Fruit fly (Drosophila melanogaster) whole organism, embryonic: ENCODE measurements around the gene HDAC4.

Experiments used
- Antp ChIP-seq: fragments of 200-800 bp; sonication (Bioruptor generic); optimal IDR thresholded peaks from 3 replicates; lab custom pipeline; 2016; ENCODE audit warnings: missing biosample characterization, missing genetic modification characterization
- Atf-2 ChIP-seq: fragments of 200-800 bp; sonication (Bioruptor generic); optimal IDR thresholded peaks from 2 replicates; lab custom pipeline; 2016; ENCODE audit warnings: missing biosample characterization, missing genetic modification characterization
- Blimp-1 ChIP-seq: fragments of 200-800 bp; sonication (Bioruptor generic); optimal IDR thresholded peaks from 3 replicates; lab custom pipeline; 2018; ENCODE audit warnings: missing biosample characterization, missing genetic modification characterization, mild to moderate bottlenecking, moderate library complexity, missing genetic modification reagents
- Bteb2 ChIP-seq: fragments of 200-800 bp; sonication (Bioruptor generic); optimal IDR thresholded peaks from 2 replicates; lab custom pipeline; 2016; ENCODE audit warnings: missing biosample characterization, missing genetic modification characterization
- CG10321 ChIP-seq: fragments of 200-800 bp; sonication (Bioruptor generic); IDR thresholded peaks from 2 replicates; pipeline ENCODE4 v1.3.6; 2022; ENCODE audit warnings: missing biosample characterization, missing genetic modification characterization
- CG12299 ChIP-seq: fragments of 200-800 bp; sonication (Bioruptor generic); optimal IDR thresholded peaks from 2 replicates; lab custom pipeline; 2018; ENCODE audit warnings: missing biosample characterization, mild to moderate bottlenecking, missing genetic modification characterization
- CG12769 ChIP-seq: fragments of 200-800 bp; sonication (Bioruptor generic); optimal IDR thresholded peaks from 2 replicates; lab custom pipeline; 2019; ENCODE audit warnings: missing biosample characterization, mild to moderate bottlenecking, missing genetic modification characterization, moderate library complexity
- CG14441 ChIP-seq: fragments of 200-800 bp; sonication (Bioruptor generic); IDR thresholded peaks from 2 replicates; pipeline ENCODE4 v1.3.6; 2022; ENCODE audit warnings: missing biosample characterization, missing genetic modification characterization
- CG16815 ChIP-seq: fragments of 200-800 bp; sonication (Bioruptor generic); optimal IDR thresholded peaks from 3 replicates; lab custom pipeline; 2017; ENCODE audit warnings: missing biosample characterization, mild to moderate bottlenecking, missing genetic modification characterization
- CG16863 ChIP-seq: fragments of 200-800 bp; sonication (Bioruptor generic); optimal IDR thresholded peaks from 3 replicates; lab custom pipeline; 2016; ENCODE audit warnings: missing biosample characterization, missing genetic modification characterization
- CG17359 ChIP-seq: fragments of 200-800 bp; sonication (Bioruptor generic); optimal IDR thresholded peaks from 3 replicates; lab custom pipeline; 2018; ENCODE audit warnings: missing biosample characterization, mild to moderate bottlenecking, missing genetic modification characterization, moderate library complexity
- CG3065 ChIP-seq: fragments of 200-800 bp; sonication (Bioruptor generic); optimal IDR thresholded peaks from 2 replicates; lab custom pipeline; 2016; ENCODE audit warnings: missing biosample characterization, missing genetic modification characterization
- CG31441 ChIP-seq: fragments of 200-800 bp; sonication (Bioruptor generic); IDR thresholded peaks from 2 replicates; pipeline ENCODE4 v1.3.6; 2022; ENCODE audit warnings: missing biosample characterization, missing genetic modification characterization
- CG3407 ChIP-seq: fragments of 200-800 bp; sonication (Bioruptor generic); optimal IDR thresholded peaks from 2 replicates; lab custom pipeline; 2018; ENCODE audit warnings: missing biosample characterization, mild to moderate bottlenecking, missing genetic modification characterization
- CG43689 ChIP-seq: fragments of 200-800 bp; sonication (Bioruptor generic); IDR thresholded peaks from 2 replicates; pipeline ENCODE4 v1.3.6; 2022; ENCODE audit warnings: missing biosample characterization, missing genetic modification characterization
- CG6254 ChIP-seq: fragments of 200-800 bp; sonication (Bioruptor generic); optimal IDR thresholded peaks from 3 replicates; lab custom pipeline; 2017; ENCODE audit warnings: mild to moderate bottlenecking, missing biosample characterization, missing genetic modification reagents, missing genetic modification characterization
- CG6683 ChIP-seq: fragments of 200-800 bp; sonication (Bioruptor generic); optimal IDR thresholded peaks from 2 replicates; lab custom pipeline; 2017; ENCODE audit warnings: missing biosample characterization, mild to moderate bottlenecking, missing genetic modification characterization, missing genetic modification reagents
- CG8089 ChIP-seq: fragments of 200-800 bp; sonication (Bioruptor generic); optimal IDR thresholded peaks from 3 replicates; lab custom pipeline; 2016; ENCODE audit warnings: missing biosample characterization, missing genetic modification characterization
- CG9609 ChIP-seq: fragments of 200-800 bp; sonication (Bioruptor generic); optimal IDR thresholded peaks from 3 replicates; lab custom pipeline; 2016; ENCODE audit warnings: missing biosample characterization, missing genetic modification characterization
- CHES-1-like ChIP-seq: fragments of 200-800 bp; sonication (Bioruptor generic); optimal IDR thresholded peaks from 2 replicates; lab custom pipeline; 2016; ENCODE audit warnings: missing biosample characterization, missing genetic modification characterization
- Doc2 ChIP-seq: fragments of 200-800 bp; sonication (Bioruptor generic); IDR thresholded peaks from 2 replicates; pipeline ENCODE4 v1.3.6; 2022; ENCODE audit warnings: missing biosample characterization, missing genetic modification characterization
- E2f2 ChIP-seq: fragments of 200-800 bp; sonication (Bioruptor generic); IDR thresholded peaks from 2 replicates; pipeline ENCODE4 v1.3.6; 2022; ENCODE audit warnings: missing biosample characterization, missing genetic modification characterization
- H15 ChIP-seq: fragments of 200-800 bp; sonication (Bioruptor generic); IDR thresholded peaks from 3 replicates; pipeline ENCODE4 v1.3.6; 2022; ENCODE audit warnings: missing biosample characterization, missing genetic modification characterization
- Hr78 ChIP-seq, 2 experiments: fragments of 200-800 bp in 1 of 2; fragments of >200 bp in 1 of 2; sonication (Bioruptor generic) in 1 of 2; optimal IDR thresholded peaks; 2 replicates each; lab custom pipeline; 2017 to 2019; ENCODE audit warnings: missing biosample characterization in 2 of 2, missing genetic modification characterization in 2 of 2, mild to moderate bottlenecking in 1 of 2, moderate library complexity in 1 of 2
- NfI ChIP-seq: fragments of 200-800 bp; sonication (Bioruptor generic); optimal IDR thresholded peaks from 3 replicates; lab custom pipeline; 2018; ENCODE audit warnings: missing biosample characterization, mild to moderate bottlenecking, missing genetic modification characterization, moderate library complexity
- ac ChIP-seq: fragments of 200-800 bp; sonication (Bioruptor generic); optimal IDR thresholded peaks from 3 replicates; lab custom pipeline; 2017; ENCODE audit warnings: missing biosample characterization, mild to moderate bottlenecking, missing genetic modification characterization
- aop ChIP-seq: fragments of 200-800 bp; sonication (Bioruptor generic); IDR thresholded peaks from 2 replicates; pipeline ENCODE4 v1.3.6; 2022; ENCODE audit warnings: missing biosample characterization, missing genetic modification characterization
- chinmo ChIP-seq: fragments of 200-800 bp; sonication (Bioruptor generic); IDR thresholded peaks from 4 replicates; pipeline ENCODE4 v1.3.6; 2022; ENCODE audit warnings: missing biosample characterization, missing genetic modification characterization; ENCODE audit not compliant: partially characterized antibody
- crol ChIP-seq: fragments of 200-800 bp; sonication (Bioruptor generic); IDR thresholded peaks from 2 replicates; pipeline ENCODE4 v1.3.6; 2022; ENCODE audit warnings: missing biosample characterization, missing genetic modification characterization
- danr ChIP-seq: fragments of 200-800 bp; sonication (Bioruptor generic); IDR thresholded peaks from 2 replicates; pipeline ENCODE4 v1.3.6; 2022; ENCODE audit warnings: missing biosample characterization, missing genetic modification characterization
- en ChIP-seq: fragments of 200-800 bp; sonication (Bioruptor generic); optimal IDR thresholded peaks from 2 replicates; lab custom pipeline; 2016; ENCODE audit warnings: missing biosample characterization, missing genetic modification characterization
- hkb ChIP-seq, 2 experiments: fragments of 200-800 bp in 1 of 2; fragments of >200 bp in 1 of 2; sonication (Bioruptor generic) in 1 of 2; IDR thresholded peaks in 1 of 2; optimal IDR thresholded peaks in 1 of 2; 2 replicates each; pipeline versions ENCODE4 v1.3.6 to Lab custom; 2017 to 2022; ENCODE audit warnings: missing biosample characterization in 1 of 2, missing genetic modification characterization in 1 of 2
- kni ChIP-seq: fragments of 200-800 bp; sonication (Bioruptor generic); optimal IDR thresholded peaks from 3 replicates; lab custom pipeline; 2017; ENCODE audit warnings: mild to moderate bottlenecking, missing biosample characterization, missing genetic modification reagents, missing genetic modification characterization
- nau ChIP-seq: fragments of 200-800 bp; sonication (Bioruptor generic); optimal IDR thresholded peaks from 3 replicates; lab custom pipeline; 2017; ENCODE audit warnings: missing biosample characterization, mild to moderate bottlenecking, missing genetic modification characterization, missing genetic modification reagents
- oc ChIP-seq: fragments of 200-800 bp; sonication (Bioruptor generic); optimal IDR thresholded peaks from 2 replicates; lab custom pipeline; 2018; ENCODE audit warnings: missing biosample characterization, mild to moderate bottlenecking, missing genetic modification characterization, moderate library complexity
- pan ChIP-seq, 4 experiments: fragments of >200 bp in 3 of 4; fragments of 200-800 bp in 1 of 4; sonication (Bioruptor generic) in 1 of 4; optimal IDR thresholded peaks in 3 of 4; IDR thresholded peaks in 1 of 4; 2 replicates each; pipeline versions ENCODE4 v1.3.6 to Lab custom; 2017 to 2022; ENCODE audit warnings: missing biosample characterization in 2 of 4, missing genetic modification characterization in 2 of 4, mixed read lengths in 1 of 4
- pros ChIP-seq: fragments of 200-800 bp; sonication (Bioruptor generic); optimal IDR thresholded peaks from 3 replicates; lab custom pipeline; 2019; ENCODE audit warnings: missing biosample characterization, mild to moderate bottlenecking, missing genetic modification characterization, moderate library complexity
- repo ChIP-seq: fragments of 200-800 bp; sonication (Bioruptor generic); optimal IDR thresholded peaks from 2 replicates; lab custom pipeline; 2016; ENCODE audit warnings: missing biosample characterization, missing genetic modification characterization
- sd ChIP-seq: fragments of 200-800 bp; sonication (Bioruptor generic); optimal IDR thresholded peaks from 3 replicates; lab custom pipeline; 2018; ENCODE audit warnings: missing biosample characterization, mild to moderate bottlenecking, missing genetic modification characterization, moderate library complexity
- sens ChIP-seq: fragments of 200-800 bp; sonication (Bioruptor generic); peaks from one replicate; lab custom pipeline; 2016; ENCODE audit warnings: missing biosample characterization, missing genetic modification characterization
- shn ChIP-seq: fragments of 200-800 bp; sonication (Bioruptor generic); optimal IDR thresholded peaks from 3 replicates; lab custom pipeline; 2016; ENCODE audit warnings: missing biosample characterization, missing genetic modification characterization
- sim ChIP-seq: fragments of 200-800 bp; sonication (Bioruptor generic); IDR thresholded peaks from 2 replicates; pipeline ENCODE4 v1.3.6; 2022; ENCODE audit warnings: missing biosample characterization, missing genetic modification characterization
- tgo ChIP-seq: fragments of 200-800 bp; sonication (Bioruptor generic); IDR thresholded peaks from 3 replicates; pipeline ENCODE4 v1.3.6; 2022; ENCODE audit warnings: missing biosample characterization, missing genetic modification characterization
- tio ChIP-seq: fragments of 200-800 bp; sonication (Bioruptor generic); optimal IDR thresholded peaks from 2 replicates; lab custom pipeline; 2017; ENCODE audit warnings: missing biosample characterization, missing genetic modification characterization, inconsistent platforms
- vvl ChIP-seq: fragments of 200-800 bp; sonication (Bioruptor generic); IDR thresholded peaks from 2 replicates; pipeline ENCODE4 v1.3.6; 2022; ENCODE audit warnings: missing biosample characterization, missing genetic modification characterization
- wek ChIP-seq: fragments of 200-800 bp; sonication (Bioruptor generic); optimal IDR thresholded peaks from 3 replicates; lab custom pipeline; 2018; ENCODE audit warnings: missing biosample characterization, mild to moderate bottlenecking, missing genetic modification characterization, moderate library complexity
- zen ChIP-seq: fragments of 200-800 bp; sonication (Bioruptor generic); optimal IDR thresholded peaks from 3 replicates; lab custom pipeline; 2018; ENCODE audit warnings: missing biosample characterization, mild to moderate bottlenecking, missing genetic modification characterization, moderate library complexity

The HDAC4 gene

DNA sequence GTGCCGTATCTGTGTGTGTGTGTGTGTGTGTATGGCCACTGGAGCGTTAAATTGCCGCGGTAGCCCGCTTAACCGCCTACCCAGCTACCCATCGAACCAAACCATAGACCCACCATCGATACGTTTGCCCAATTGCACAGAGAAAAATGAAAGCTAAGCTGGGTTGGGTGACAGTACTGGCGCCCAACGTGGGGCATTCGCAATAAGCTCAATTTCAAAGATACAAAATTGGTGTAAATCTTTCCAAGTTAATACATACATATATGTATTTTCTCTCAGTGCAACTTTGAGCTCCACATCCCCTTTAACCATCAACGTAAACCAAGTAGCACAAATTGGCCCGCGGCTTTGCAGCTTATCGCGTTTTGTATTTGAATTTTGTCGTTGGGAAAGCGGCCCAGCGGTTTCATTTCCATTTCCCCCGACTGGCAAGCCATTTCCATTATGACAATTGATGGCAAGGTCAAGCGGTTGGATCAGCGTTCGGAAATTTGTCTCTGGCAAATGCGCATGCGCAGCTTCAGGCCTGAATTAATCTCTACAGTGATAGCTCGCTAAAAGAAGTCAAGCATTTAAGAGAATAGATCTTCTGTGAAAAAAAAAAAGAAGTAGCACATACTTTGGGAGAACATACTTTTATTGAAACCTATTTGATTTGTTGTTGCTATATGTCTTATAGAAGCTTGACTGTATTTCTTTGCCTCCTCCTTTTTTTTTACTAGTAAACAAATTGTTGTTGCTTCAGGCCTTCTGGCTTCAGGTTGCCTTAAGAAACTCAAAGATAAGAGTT lies 52.8 kb downstream of the HDAC4 start (continued):
- no peak for TF ChIP-seq pan (optimal IDR thresholded peaks at IDR 0.05; lab: Kevin White, UChicago)
- peak in 1 of 2 experiments; percentile 84 for TF ChIP-seq pan (GFP tag; optimal IDR thresholded peaks at IDR 0.05 in 1 of 2, IDR thresholded peaks at IDR 0.05 in 1 of 2)
- peak; percentile 23 for TF ChIP-seq repo
- TF ChIP-seq CG10321 (GFP tag; lab: Robert Waterston, UW), result peak; percentile 34; the same call in 1 of the 2 replicates
- peak; percentile 90 for TF ChIP-seq CG14441 (GFP tag; lab: Robert Waterston, UW)
- peak; percentile 96 for TF ChIP-seq sens (GFP tag; lab: Kevin White, UChicago)
- no peak for TF ChIP-seq ac (GFP tag; lab: Kevin White, UChicago)
- peak; percentile 62 for TF ChIP-seq CG8089 (GFP tag; lab: Kevin White, UChicago)
- no peak for TF ChIP-seq CG12299 (tag; lab: Kevin White, UChicago)
- no peak for TF ChIP-seq hkb (optimal IDR thresholded peaks at IDR 0.05; lab: Kevin White, UChicago)
- peak; percentile 73 for TF ChIP-seq hkb (GFP tag; IDR thresholded peaks at IDR 0.05; lab: Robert Waterston, UW)
- TF ChIP-seq sim, result peak; percentile 52; the same call in 1 of the 2 replicates
- TF ChIP-seq shn, result peak; percentile 50
- TF ChIP-seq wek, result peak; percentile 42
- peak; percentile 57; the same call in 1 of the 2 replicates for TF ChIP-seq danr (GFP tag; lab: Robert Waterston, UW)
- peak; percentile 36 for TF ChIP-seq CG16815 (GFP tag; lab: Kevin White, UChicago)
- TF ChIP-seq CHES-1-like (GFP tag; lab: Kevin White, UChicago), result peak; percentile 54
- no peak for TF ChIP-seq zen (tag; lab: Kevin White, UChicago)
- TF ChIP-seq Doc2 (GFP tag; lab: Robert Waterston, UW), result no peak
- peak; percentile 84 for TF ChIP-seq H15 (GFP tag; lab: Robert Waterston, UW)
- TF ChIP-seq CG6683 (GFP tag; lab: Kevin White, UChicago), result peak; percentile 44
- peak; percentile 71; the same call in 1 of the 2 replicates for TF ChIP-seq CG43689 (GFP tag; lab: Robert Waterston, UW)
- no peak; the same call in 1 of the 2 replicates for TF ChIP-seq E2f2 (GFP tag; lab: Robert Waterston, UW)
- peak; percentile 22 for TF ChIP-seq en (GFP tag; lab: Kevin White, UChicago)
- TF ChIP-seq Atf-2 (GFP tag; lab: Kevin White, UChicago), result peak; percentile 66
- TF ChIP-seq aop (GFP tag; lab: Robert Waterston, UW), result peak; percentile 59; the same call in 1 of the 2 replicates
- TF ChIP-seq tio (GFP tag; lab: Kevin White, UChicago), result peak; percentile 24
- TF ChIP-seq CG9609 (GFP tag; lab: Kevin White, UChicago), result peak; percentile 59
- TF ChIP-seq CG16863 (GFP tag; lab: Kevin White, UChicago), result peak; percentile 67
- TF ChIP-seq CG3407 (GFP tag; lab: Kevin White, UChicago), result peak; percentile 70
- TF ChIP-seq tgo (GFP tag; lab: Robert Waterston, UW), result peak; percentile 77

DNA sequence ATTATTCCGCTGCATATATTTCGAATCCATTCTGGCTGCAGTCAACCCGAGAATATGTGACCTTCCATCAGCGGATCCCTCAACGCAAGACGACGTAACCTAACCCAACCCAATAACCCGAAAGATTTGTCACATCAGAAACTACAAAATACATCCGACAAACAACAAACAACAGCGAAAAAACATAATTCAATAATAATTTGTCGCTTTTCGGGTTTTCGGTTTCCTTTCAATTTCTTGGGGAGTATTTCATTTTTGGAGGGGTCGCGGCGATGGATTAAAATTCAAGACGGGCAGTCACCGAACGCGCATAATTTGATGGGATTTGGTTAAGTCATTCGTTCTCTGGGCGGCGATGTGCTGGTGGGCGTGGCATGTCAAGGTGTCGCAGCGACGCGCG lies 54.5 kb downstream of the HDAC4 start:
- TF ChIP-seq Antp (GFP tag; lab: Kevin White, UChicago) (no peak), CG6254 (GFP tag; lab: Kevin White, UChicago) (no peak), oc (tag; lab: Kevin White, UChicago) (peak; percentile 86), CG3065 (GFP tag; lab: Kevin White, UChicago) (peak; percentile 37), Bteb2 (GFP tag; lab: Kevin White, UChicago) (no peak), nau (GFP tag; lab: Kevin White, UChicago) (no peak), CG31441 (GFP tag; lab: Robert Waterston, UW) (no peak), CG17359 (tag; lab: Kevin White, UChicago) (no peak), vvl (GFP tag; lab: Robert Waterston, UW) (0 out of 2 replicates have a peak, but pooled peaks have one; percentile 39), Blimp-1 (GFP tag; lab: Kevin White, UChicago) (peak; percentile 28), kni (GFP tag; lab: Kevin White, UChicago) (peak; percentile 88), sens (GFP tag; lab: Kevin White, UChicago) (peak; percentile 33), crol (peak; percentile 61), pros (GFP tag; lab: Kevin White, UChicago) (peak; percentile 27), sd (tag; lab: Kevin White, UChicago) (peak; percentile 19), Hr78 (GFP tag; optimal IDR thresholded peaks at IDR 0.05; lab: Kevin White, UChicago) (peak in 1 of 2 experiments; percentile 36), chinmo (GFP tag; lab: Robert Waterston, UW) (0 out of 4 replicates have a peak, but pooled peaks have one; percentile 55), CG12769 (tag; lab: Kevin White, UChicago) (peak; percentile 37), NfI (GFP tag; lab: Kevin White, UChicago) (no peak)
